Fruit fly (Drosophila melanogaster): ENCODE data around the gene Npl4.
A peak's percentile ranks its signal among the peaks of the same experiment; 100 is the strongest.

The Npl4 gene

dm6 chr3R:25589168-25589567 lies 35.3 kb downstream of the Npl4 start:
- TF ChIP-seq chinmo (GFP tag; IDR thresholded peaks at IDR 0.05; ENCODE audit: partially characterized antibody), result peak; percentile 78; the same call in 1 of the 4 replicates
- no peak for TF ChIP-seq CG10366 (GFP tag; IDR thresholded peaks at IDR 0.05)
- no peak for TF ChIP-seq jigr1 (GFP tag; IDR thresholded peaks at IDR 0.05)
- no peak for TF ChIP-seq Fer1 (GFP tag; optimal IDR thresholded peaks at IDR 0.05)
- TF ChIP-seq CG13894 (tag; optimal IDR thresholded peaks at IDR 0.05), result peak; percentile 48
- no peak for TF ChIP-seq CG10959 (GFP tag; IDR thresholded peaks at IDR 0.05)
- no peak for TF ChIP-seq Doc2 (GFP tag; IDR thresholded peaks at IDR 0.05)
- 0 out of 3 replicates have a peak, but pooled peaks have one; percentile 44 for TF ChIP-seq CG2199 (GFP tag; IDR thresholded peaks at IDR 0.05)
- 0 out of 2 replicates have a peak, but pooled peaks have one; percentile 13 for TF ChIP-seq amos (GFP tag; IDR thresholded peaks at IDR 0.05; ENCODE audit: partially characterized antibody)
- TF ChIP-seq Med (GFP tag), result peak; percentile 73
- no peak for TF ChIP-seq schlank (tag; optimal IDR thresholded peaks at IDR 0.05)
- TF ChIP-seq CG2120 (GFP tag; optimal IDR thresholded peaks at IDR 0.05), result peak; percentile 12
- TF ChIP-seq CG9797 (GFP tag; optimal IDR thresholded peaks at IDR 0.05), result no peak
- TF ChIP-seq CG10321 (GFP tag; IDR thresholded peaks at IDR 0.05), result peak; percentile 80
- TF ChIP-seq sens-2 (GFP tag; IDR thresholded peaks at IDR 0.05), result no peak
- TF ChIP-seq chm (GFP tag; IDR thresholded peaks at IDR 0.05), result peak; percentile 35; the same call in 1 of the 2 replicates
- peak; percentile 13 for TF ChIP-seq caup (GFP tag; optimal IDR thresholded peaks at IDR 0.05; ENCODE audit: severe bottlenecking)
- no peak for TF ChIP-seq CG7839 (tag; optimal IDR thresholded peaks at IDR 0.05)
- TF ChIP-seq CG34376 (GFP tag; optimal IDR thresholded peaks at IDR 0.05), result no peak
- no peak for TF ChIP-seq CG2116 (GFP tag; optimal IDR thresholded peaks at IDR 0.05)
- TF ChIP-seq CkIIα-i1 (GFP tag; IDR thresholded peaks at IDR 0.05), result no peak
- peak; percentile 9 for TF ChIP-seq Hmr (GFP tag; optimal IDR thresholded peaks at IDR 0.05)
- peak; percentile 82 for TF ChIP-seq abd-A (tag; optimal IDR thresholded peaks at IDR 0.05)
- peak; percentile 73 for TF ChIP-seq CG1832 (GFP tag; optimal IDR thresholded peaks at IDR 0.05)
- TF ChIP-seq pan (optimal IDR thresholded peaks at IDR 0.05), result no peak
- TF ChIP-seq pan (GFP tag; optimal IDR thresholded peaks at IDR 0.05 in 1 of 2, IDR thresholded peaks at IDR 0.05 in 1 of 2), result peak in 1 of 2 experiments; percentile 29
- TF ChIP-seq fd102C (GFP tag; optimal IDR thresholded peaks at IDR 0.05), result no peak
- 0 out of 2 replicates have a peak, but pooled peaks have one; percentile 40 for TF ChIP-seq CG9932 (GFP tag; IDR thresholded peaks at IDR 0.05)
- TF ChIP-seq ci (GFP tag; IDR thresholded peaks at IDR 0.05), result 0 out of 3 replicates have a peak, but pooled peaks have one; percentile 28
- TF ChIP-seq CG1233 (GFP tag; optimal IDR thresholded peaks at IDR 0.05), result no peak
- TF ChIP-seq CG3838 (GFP tag; optimal IDR thresholded peaks at IDR 0.05), result no peak
- no peak for TF ChIP-seq Trl (optimal IDR thresholded peaks at IDR 0.05)
- TF ChIP-seq Trl (GFP tag; optimal IDR thresholded peaks at IDR 0.05), result peak; percentile 3
- TF ChIP-seq ewg (GFP tag; optimal IDR thresholded peaks at IDR 0.05), result peak; percentile 98
- 0 out of 2 replicates have a peak, but pooled peaks have one; percentile 13 for TF ChIP-seq slbo (GFP tag; IDR thresholded peaks at IDR 0.05)
- TF ChIP-seq kni (GFP tag; optimal IDR thresholded peaks at IDR 0.05), result peak; percentile 49
- TF ChIP-seq Rfx (GFP tag; IDR thresholded peaks at IDR 0.05), result peak; percentile 56
- TF ChIP-seq az2 (GFP tag; optimal IDR thresholded peaks at IDR 0.05), result no peak
- TF ChIP-seq stwl (tag; optimal IDR thresholded peaks at IDR 0.05), result no peak
- TF ChIP-seq CG43689 (GFP tag; IDR thresholded peaks at IDR 0.05), result no peak
- TF ChIP-seq CG10543 (GFP tag; optimal IDR thresholded peaks at IDR 0.05), result peak; percentile 26
- peak; percentile 49; the same call in 1 of the 2 replicates for TF ChIP-seq rib (GFP tag; IDR thresholded peaks at IDR 0.05)
- no peak for TF ChIP-seq vvl (GFP tag; IDR thresholded peaks at IDR 0.05)
- peak; percentile 73 for TF ChIP-seq sens (GFP tag)
- TF ChIP-seq ro (GFP tag; IDR thresholded peaks at IDR 0.05), result no peak
- TF ChIP-seq CG15479 (GFP tag; optimal IDR thresholded peaks at IDR 0.05), result no peak
- no peak for TF ChIP-seq CG13296 (GFP tag; optimal IDR thresholded peaks at IDR 0.05)
- no peak for TF ChIP-seq Neu2 (GFP tag; optimal IDR thresholded peaks at IDR 0.05; ENCODE audit: borderline replicate concordance)
- no peak for TF ChIP-seq CG11695 (GFP tag; IDR thresholded peaks at IDR 0.05)
- TF ChIP-seq pros (GFP tag; optimal IDR thresholded peaks at IDR 0.05), result peak; percentile 82
- no peak for TF ChIP-seq Awh (GFP tag; IDR thresholded peaks at IDR 0.05)
